Fruit fly (Drosophila melanogaster) whole organism: ENCODE results near the gene CG3939.
A peak's percentile ranks its signal among the peaks of the same experiment; 100 is the strongest.

Source experiments
- CG8478 ChIP-seq: fragments of >200 bp; optimal IDR thresholded peaks from 2 replicates; lab custom pipeline; 2018; ENCODE audit warnings: inconsistent platforms
- Dll ChIP-seq: fragments of >200 bp; optimal IDR thresholded peaks from 2 replicates; lab custom pipeline; 2017
- EcR ChIP-seq, 2 experiments: fragments of >200 bp; optimal IDR thresholded peaks; 2 replicates each; lab custom pipeline; 2017; ENCODE audit warnings: missing biosample characterization in 2 of 2, missing genetic modification characterization in 2 of 2, missing genetic modification reagents in 2 of 2
- pan ChIP-seq: fragments of >200 bp; optimal IDR thresholded peaks from 2 replicates; lab custom pipeline; 2017
- psq ChIP-seq: fragments of >200 bp; optimal IDR thresholded peaks from 2 replicates; lab custom pipeline; 2017
- usp ChIP-seq: fragments of >200 bp; optimal IDR thresholded peaks from 2 replicates; lab custom pipeline; 2017; ENCODE audit warnings: missing biosample characterization, missing genetic modification characterization, mixed read lengths

DNA sequence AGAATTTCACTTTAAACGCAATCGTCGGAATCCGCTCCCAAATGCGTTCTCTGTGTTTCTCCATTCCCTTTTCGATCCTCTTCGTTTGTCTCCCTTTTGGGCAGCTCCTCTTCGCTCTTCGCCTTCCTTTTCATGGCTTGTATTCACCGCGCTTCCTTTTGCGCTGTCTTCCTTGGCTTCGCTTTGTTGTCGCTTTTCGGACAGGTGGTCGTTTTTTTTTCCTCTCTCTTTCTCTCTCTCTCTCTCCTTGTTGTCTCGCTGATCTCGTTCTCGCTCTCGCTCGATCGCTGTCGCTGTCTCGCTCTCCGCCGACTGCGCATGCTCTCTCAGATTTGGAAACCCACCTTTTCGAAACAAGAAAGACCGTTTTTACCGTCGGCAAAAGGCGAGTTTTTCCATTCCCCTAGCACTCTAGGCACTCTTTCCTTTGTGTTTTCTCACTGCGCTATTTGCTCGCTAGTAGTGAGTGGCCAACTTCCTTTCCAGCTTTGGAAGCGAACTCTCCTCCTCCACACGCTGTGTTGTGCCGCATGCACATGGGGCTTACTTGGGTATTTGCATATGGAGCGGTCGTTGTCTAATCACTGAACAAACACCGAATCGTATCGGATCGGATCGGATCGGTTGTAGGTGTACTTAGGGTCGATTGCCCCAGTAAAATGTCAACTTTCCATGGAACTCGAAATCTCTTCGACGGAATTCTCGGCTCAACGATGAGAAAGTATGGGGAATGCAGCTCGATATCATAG lies 38.3 kb upstream of the CG3939 start:
- TF ChIP-seq Dll (lab: Kevin White, UChicago) (no peak), CG8478 (lab: Kevin White, UChicago) (no peak), psq (lab: Kevin White, UChicago) (peak; percentile 55), pan (lab: Kevin White, UChicago) (no peak), usp (GFP tag; lab: Kevin White, UChicago) (no peak), EcR (GFP tag; optimal IDR thresholded peaks at IDR 0.05; lab: Kevin White, UChicago) (no peak)
